Fruit fly (Drosophila melanogaster) Kc167 (cell line): ENCODE measurements around the gene ana1.

Experiments
- h ChIP-seq: fragments of >200 bp; optimal IDR thresholded peaks from 3 replicates; lab custom pipeline; 2018; ENCODE audit warnings: missing external identifiers
- insv ChIP-seq: fragments of >200 bp; optimal IDR thresholded peaks from 3 replicates; lab custom pipeline; 2018; ENCODE audit warnings: missing external identifiers
- psq ChIP-seq: fragments of >200 bp; optimal IDR thresholded peaks from 2 replicates; lab custom pipeline; 2017; ENCODE audit warnings: missing external identifiers
- ttk ChIP-seq: sonication (Bioruptor generic); optimal IDR thresholded peaks from 2 replicates; lab custom pipeline; 2017; ENCODE audit warnings: missing external identifiers

DNA sequence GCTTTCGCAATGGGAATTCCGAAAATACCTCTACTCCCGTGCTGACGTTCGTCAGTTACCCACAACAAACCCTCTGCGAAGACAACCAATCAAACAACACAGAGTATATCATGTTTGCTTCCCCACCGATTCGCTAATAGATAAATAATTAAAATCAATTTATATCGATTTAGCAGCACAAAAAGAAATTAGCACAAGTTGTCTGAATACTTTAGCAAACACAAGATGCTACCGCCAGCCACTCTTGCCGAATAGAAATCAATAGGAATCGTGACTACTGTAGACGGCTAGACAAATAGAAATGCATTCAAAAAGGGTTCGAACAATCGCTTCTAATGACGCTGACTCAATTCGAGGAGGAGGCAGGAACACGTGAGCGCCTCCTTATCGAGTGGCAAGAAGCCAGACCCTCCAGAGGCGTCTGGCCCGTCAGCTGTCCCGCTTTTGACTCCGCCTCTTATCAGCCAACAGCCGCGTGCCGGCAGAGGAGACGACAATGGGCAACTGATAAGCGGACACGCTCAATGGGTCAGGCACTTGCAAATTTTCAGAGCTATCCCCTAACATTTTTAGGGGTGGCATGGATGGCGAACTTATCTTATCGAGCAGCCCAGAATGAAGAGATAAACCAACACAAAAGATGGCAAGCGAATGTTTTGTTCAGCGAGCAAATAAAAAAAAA is 38.0 kb downstream of the ana1 start:
- TF ChIP-seq psq (lab: Kevin White, UChicago) (no peak), ttk (lab: Kevin White, UChicago) (no peak), insv (no peak), h (lab: Kevin White, UChicago) (no peak)
